Worm (Caenorhabditis elegans) whole organism, young adult: ENCODE data around the gene C26B2.7.

ENCODE experiments used
- F22D6.2 ChIP-seq: sonication (generic microtip); optimal IDR thresholded peaks from 2 replicates; lab custom pipeline; 2016; ENCODE audit warnings: mild to moderate bottlenecking, missing genetic modification characterization, missing compliant biosample characterization
- Y95B8A.8 ChIP-seq: fragments of 200-800 bp; sonication (Bioruptor generic); IDR thresholded peaks from 2 replicates; pipeline ENCODE4 v1.3.6; 2022; ENCODE audit warnings: missing genetic modification reagents, missing genetic modification characterization, missing compliant biosample characterization
- egrh-3 ChIP-seq: fragments of 200-800 bp; sonication (Bioruptor generic); IDR thresholded peaks from 2 replicates; pipeline ENCODE4 v1.3.6; 2022; ENCODE audit warnings: missing genetic modification reagents, missing genetic modification characterization, missing compliant biosample characterization
- madf-8 ChIP-seq: fragments of 200-800 bp; sonication (Bioruptor generic); conservative IDR thresholded peaks from 2 replicates; pipeline ENCODE4 v1.3.6; 2022; ENCODE audit warnings: missing genetic modification reagents, missing genetic modification characterization, missing compliant biosample characterization
- pha-4 ChIP-seq: fragments of 150-350 bp; sonication (generic microtip); optimal IDR thresholded peaks from 2 replicates; lab custom pipeline; 2014; ENCODE audit warnings: missing biosample characterization, missing genetic modification reagents, missing genetic modification characterization
- unc-62 ChIP-seq: fragments of 150-350 bp; optimal IDR thresholded peaks from 2 replicates; lab custom pipeline; 2014; ENCODE audit warnings: missing biosample characterization, missing genetic modification reagents, missing genetic modification characterization
- ztf-26 ChIP-seq: sonication (generic microtip); optimal IDR thresholded peaks from 2 replicates; lab custom pipeline; 2017; ENCODE audit warnings: missing genetic modification characterization, missing compliant biosample characterization

DNA sequence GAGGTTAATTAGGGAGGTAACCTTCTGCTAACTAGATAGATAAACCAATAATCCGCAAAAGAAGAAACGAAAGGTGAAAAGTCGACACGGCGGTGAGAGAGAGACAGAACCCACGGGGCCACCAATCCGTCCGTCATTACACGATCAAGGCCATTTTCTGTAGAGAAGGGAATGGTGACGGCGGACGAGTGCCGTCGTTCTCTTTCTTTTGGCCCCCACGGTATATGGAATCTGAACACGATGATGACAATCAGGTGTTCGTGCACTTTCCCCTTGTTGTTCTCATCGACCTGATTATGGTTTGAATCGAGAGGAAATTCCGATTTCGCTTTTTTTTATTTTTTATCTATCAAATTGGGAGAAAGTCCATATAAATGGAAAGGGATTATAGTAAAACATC lies 6.7 kb upstream of the C26B2.7 start:
- TF ChIP-seq unc-62 (GFP tag; lab: Kevin White, UChicago) (no peak), egrh-3 (GFP tag; lab: Robert Waterston, UW) (no peak), madf-8 (GFP tag; lab: Robert Waterston, UW) (no peak), Y95B8A.8 (GFP tag; lab: Robert Waterston, UW) (no peak), ztf-26 (tag; lab: Kevin White, UChicago) (no peak), pha-4 (tag; lab: Kevin White, UChicago) (no peak), F22D6.2 (tag; lab: Kevin White, UChicago) (no peak)
